Fruit fly (Drosophila melanogaster) whole organism, embryonic: ENCODE measurements around the gene CG7264.
A peak's percentile ranks its signal among the peaks of the same experiment; 100 is the strongest.

Source experiments
- CG10274 ChIP-seq: fragments of 200-800 bp; sonication (Bioruptor generic); optimal IDR thresholded peaks from 3 replicates; lab custom pipeline; 2017; ENCODE audit warnings: missing biosample characterization, mild to moderate bottlenecking, missing genetic modification characterization
- CG12236 ChIP-seq: fragments of 200-800 bp; sonication (Bioruptor generic); optimal IDR thresholded peaks from 2 replicates; lab custom pipeline; 2016; ENCODE audit warnings: missing biosample characterization, missing genetic modification characterization
- CG1233 ChIP-seq: fragments of 200-800 bp; sonication (Bioruptor generic); optimal IDR thresholded peaks from 4 replicates; lab custom pipeline; 2018; ENCODE audit warnings: missing biosample characterization, mild to moderate bottlenecking, missing genetic modification characterization
- CG17186 ChIP-seq: fragments of 200-800 bp; sonication (Bioruptor generic); optimal IDR thresholded peaks from 3 replicates; lab custom pipeline; 2017; ENCODE audit warnings: missing biosample characterization, missing genetic modification reagents, missing genetic modification characterization
- CG30403 ChIP-seq: fragments of 200-800 bp; sonication (Bioruptor generic); optimal IDR thresholded peaks from 3 replicates; lab custom pipeline; 2016; ENCODE audit warnings: missing biosample characterization, missing genetic modification characterization
- CG31224 ChIP-seq: fragments of 200-800 bp; sonication (Bioruptor generic); IDR thresholded peaks from 2 replicates; pipeline ENCODE4 v1.3.6; 2022; ENCODE audit warnings: missing biosample characterization, missing genetic modification characterization
- CG31441 ChIP-seq: fragments of 200-800 bp; sonication (Bioruptor generic); IDR thresholded peaks from 2 replicates; pipeline ENCODE4 v1.3.6; 2022; ENCODE audit warnings: missing biosample characterization, missing genetic modification characterization
- CG32767 ChIP-seq: fragments of 200-800 bp; sonication (Bioruptor generic); IDR thresholded peaks from 2 replicates; pipeline ENCODE4 v1.3.6; 2022; ENCODE audit warnings: missing biosample characterization, missing genetic modification characterization
- CG34422 ChIP-seq: fragments of 200-800 bp; sonication (Bioruptor generic); IDR thresholded peaks from 3 replicates; pipeline ENCODE4 v1.3.6; 2022; ENCODE audit warnings: missing biosample characterization, missing genetic modification characterization
- CG4617 ChIP-seq: fragments of 200-800 bp; sonication (Bioruptor generic); optimal IDR thresholded peaks from 3 replicates; lab custom pipeline; 2016; ENCODE audit warnings: missing biosample characterization, missing genetic modification characterization, borderline replicate concordance
- CG7357 ChIP-seq: fragments of 200-800 bp; sonication (Bioruptor generic); IDR thresholded peaks from 3 replicates; pipeline ENCODE4 v1.3.6; 2022; ENCODE audit warnings: missing biosample characterization, missing genetic modification characterization
- CG7839 ChIP-seq: fragments of 200-800 bp; sonication (Bioruptor generic); optimal IDR thresholded peaks from 3 replicates; lab custom pipeline; 2018; ENCODE audit warnings: missing biosample characterization, mild to moderate bottlenecking, missing genetic modification characterization, moderate library complexity
- CG8290 ChIP-seq, 3 experiments: fragments of 200-800 bp; sonication (Bioruptor generic); optimal IDR thresholded peaks; 2 replicates each; lab custom pipeline; 2016 to 2019; ENCODE audit warnings: missing biosample characterization in 3 of 3, missing genetic modification characterization in 3 of 3, mild to moderate bottlenecking in 2 of 3, moderate library complexity in 1 of 3
- CG9609 ChIP-seq: fragments of 200-800 bp; sonication (Bioruptor generic); optimal IDR thresholded peaks from 3 replicates; lab custom pipeline; 2016; ENCODE audit warnings: missing biosample characterization, missing genetic modification characterization
- Dbx ChIP-seq: fragments of 200-800 bp; sonication (Bioruptor generic); IDR thresholded peaks from 3 replicates; pipeline ENCODE4 v1.3.6; 2022; ENCODE audit warnings: missing biosample characterization, missing genetic modification characterization
- Doc2 ChIP-seq: fragments of 200-800 bp; sonication (Bioruptor generic); IDR thresholded peaks from 2 replicates; pipeline ENCODE4 v1.3.6; 2022; ENCODE audit warnings: missing biosample characterization, missing genetic modification characterization
- Doc3 ChIP-seq: fragments of 200-800 bp; sonication (Bioruptor generic); IDR thresholded peaks from 3 replicates; pipeline ENCODE4 v1.3.6; 2022; ENCODE audit warnings: missing biosample characterization, missing genetic modification characterization; ENCODE audit not compliant: partially characterized antibody
- Dref ChIP-seq: fragments of 200-800 bp; sonication (Bioruptor generic); IDR thresholded peaks from 2 replicates; pipeline ENCODE4 v1.3.6; 2022; ENCODE audit warnings: missing biosample characterization, missing genetic modification characterization
- E2f1 ChIP-seq: fragments of 200-800 bp; sonication (Bioruptor generic); IDR thresholded peaks from 2 replicates; pipeline ENCODE4 v1.3.6; 2022; ENCODE audit warnings: missing biosample characterization, missing genetic modification characterization
- Fer1 ChIP-seq: fragments of 200-800 bp; sonication (Bioruptor generic); optimal IDR thresholded peaks from 2 replicates; lab custom pipeline; 2017; ENCODE audit warnings: missing biosample characterization, mild to moderate bottlenecking, missing genetic modification characterization
- Max ChIP-seq: fragments of 200-800 bp; sonication (Bioruptor generic); optimal IDR thresholded peaks from 2 replicates; lab custom pipeline; 2016; ENCODE audit warnings: missing biosample characterization, mild to moderate bottlenecking, missing genetic modification characterization
- NC2α ChIP-seq: fragments of 200-800 bp; sonication (Bioruptor generic); optimal IDR thresholded peaks from 2 replicates; lab custom pipeline; 2016; ENCODE audit warnings: missing biosample characterization, missing genetic modification characterization
- Optix ChIP-seq: fragments of 200-800 bp; sonication (Bioruptor generic); IDR thresholded peaks from 3 replicates; pipeline ENCODE4 v1.3.6; 2022; ENCODE audit warnings: missing biosample characterization, missing genetic modification characterization
- PHDP ChIP-seq: fragments of 200-800 bp; sonication (Bioruptor generic); optimal IDR thresholded peaks from 3 replicates; lab custom pipeline; 2018; ENCODE audit warnings: missing biosample characterization, mild to moderate bottlenecking, missing genetic modification characterization, moderate library complexity
- Scr ChIP-seq: fragments of 200-800 bp; sonication (Bioruptor generic); IDR thresholded peaks from 2 replicates; pipeline ENCODE4 v1.3.6; 2022; ENCODE audit warnings: missing biosample characterization, missing genetic modification characterization; ENCODE audit not compliant: partially characterized antibody
- Sox100B ChIP-seq: fragments of 200-800 bp; sonication (Bioruptor generic); optimal IDR thresholded peaks from 3 replicates; lab custom pipeline; 2018; ENCODE audit warnings: missing biosample characterization, mild to moderate bottlenecking, missing genetic modification characterization
- Sox102F ChIP-seq: fragments of 200-800 bp; sonication (Bioruptor generic); optimal IDR thresholded peaks from 2 replicates; lab custom pipeline; 2018; ENCODE audit warnings: missing biosample characterization, mild to moderate bottlenecking, missing genetic modification characterization, moderate library complexity
- Xbp1 ChIP-seq: fragments of 200-800 bp; sonication (Bioruptor generic); optimal IDR thresholded peaks from 3 replicates; lab custom pipeline; 2016; ENCODE audit warnings: missing biosample characterization, mild to moderate bottlenecking, missing genetic modification characterization
- amos ChIP-seq: fragments of 200-800 bp; sonication (Bioruptor generic); IDR thresholded peaks from 2 replicates; pipeline ENCODE4 v1.3.6; 2022; ENCODE audit warnings: missing biosample characterization, missing genetic modification characterization; ENCODE audit not compliant: partially characterized antibody
- ase ChIP-seq: fragments of 200-800 bp; sonication (Bioruptor generic); IDR thresholded peaks from 3 replicates; pipeline ENCODE4 v1.3.6; 2022; ENCODE audit warnings: missing biosample characterization, missing genetic modification characterization
- chn ChIP-seq: fragments of 200-800 bp; sonication (Bioruptor generic); optimal IDR thresholded peaks from 2 replicates; lab custom pipeline; 2016; ENCODE audit warnings: missing biosample characterization, missing genetic modification characterization
- crc ChIP-seq: fragments of 200-800 bp; sonication (Bioruptor generic); optimal IDR thresholded peaks from 2 replicates; lab custom pipeline; 2016; ENCODE audit warnings: missing biosample characterization, missing genetic modification characterization
- dimm ChIP-seq: fragments of 200-800 bp; sonication (Bioruptor generic); IDR thresholded peaks from 2 replicates; pipeline ENCODE4 v1.3.6; 2022; ENCODE audit warnings: missing biosample characterization, missing genetic modification characterization
- esg ChIP-seq: fragments of 200-800 bp; sonication (Bioruptor generic); conservative IDR thresholded peaks from 2 replicates; pipeline ENCODE4 v1.3.6; 2022; ENCODE audit warnings: missing biosample characterization, missing genetic modification characterization
- eve ChIP-seq, 2 experiments: fragments of >200 bp; optimal IDR thresholded peaks; 2 replicates each; lab custom pipeline; 2017; ENCODE audit warnings: missing biosample characterization in 2 of 2, missing genetic modification characterization in 2 of 2
- gem ChIP-seq: fragments of 200-800 bp; sonication (Bioruptor generic); optimal IDR thresholded peaks from 2 replicates; lab custom pipeline; 2019; ENCODE audit warnings: missing biosample characterization, mild to moderate bottlenecking, missing genetic modification characterization, moderate library complexity
- gro ChIP-seq: fragments of 200-800 bp; sonication (Bioruptor generic); optimal IDR thresholded peaks from 2 replicates; lab custom pipeline; 2016; ENCODE audit warnings: missing biosample characterization, missing genetic modification characterization
- gsb-n ChIP-seq: fragments of 200-800 bp; sonication (Bioruptor generic); optimal IDR thresholded peaks from 3 replicates; lab custom pipeline; 2018; ENCODE audit warnings: missing biosample characterization, mild to moderate bottlenecking, missing genetic modification characterization
- kay ChIP-seq: fragments of 200-800 bp; sonication (Bioruptor generic); optimal IDR thresholded peaks from 2 replicates; lab custom pipeline; 2016; ENCODE audit warnings: missing biosample characterization, missing genetic modification characterization
- ken ChIP-seq: fragments of 200-800 bp; sonication (Bioruptor generic); IDR thresholded peaks from 3 replicates; pipeline ENCODE4 v1.3.6; 2022; ENCODE audit warnings: missing biosample characterization, missing genetic modification characterization
- kni ChIP-seq: fragments of 200-800 bp; sonication (Bioruptor generic); optimal IDR thresholded peaks from 3 replicates; lab custom pipeline; 2017; ENCODE audit warnings: mild to moderate bottlenecking, missing biosample characterization, missing genetic modification reagents, missing genetic modification characterization
- lola ChIP-seq, 3 experiments: fragments of >200 bp in 2 of 3; fragments of 200-800 bp in 1 of 3; sonication (Bioruptor generic) in 1 of 3; optimal IDR thresholded peaks; 2 replicates each; lab custom pipeline; 2017 to 2019; ENCODE audit warnings: missing biosample characterization in 3 of 3, missing genetic modification characterization in 3 of 3, mild to moderate bottlenecking in 1 of 3, moderate library complexity in 1 of 3
- lov ChIP-seq, 2 experiments: fragments of 200-800 bp in 1 of 2; fragments of >200 bp in 1 of 2; sonication (Bioruptor generic) in 1 of 2; IDR thresholded peaks in 1 of 2; optimal IDR thresholded peaks in 1 of 2; 2 replicates in 1 of 2; 3 replicates in 1 of 2; pipeline versions ENCODE4 v1.3.6 to Lab custom; 2017 to 2022; ENCODE audit warnings: missing biosample characterization in 1 of 2, missing genetic modification characterization in 1 of 2
- org-1 ChIP-seq: fragments of 200-800 bp; sonication (Bioruptor generic); optimal IDR thresholded peaks from 2 replicates; lab custom pipeline; 2017; ENCODE audit warnings: missing biosample characterization, missing genetic modification characterization
- phol ChIP-seq: fragments of 200-800 bp; sonication (Bioruptor generic); optimal IDR thresholded peaks from 3 replicates; lab custom pipeline; 2018; ENCODE audit warnings: missing biosample characterization, mild to moderate bottlenecking, missing genetic modification characterization, moderate library complexity
- run ChIP-seq: fragments of 200-800 bp; sonication (Bioruptor generic); optimal IDR thresholded peaks from 3 replicates; lab custom pipeline; 2018; ENCODE audit warnings: missing biosample characterization, mild to moderate bottlenecking, missing genetic modification characterization
- sens ChIP-seq: fragments of 200-800 bp; sonication (Bioruptor generic); peaks from one replicate; lab custom pipeline; 2016; ENCODE audit warnings: missing biosample characterization, missing genetic modification characterization
- vvl ChIP-seq: fragments of 200-800 bp; sonication (Bioruptor generic); IDR thresholded peaks from 2 replicates; pipeline ENCODE4 v1.3.6; 2022; ENCODE audit warnings: missing biosample characterization, missing genetic modification characterization
- wor ChIP-seq: fragments of 200-800 bp; sonication (Bioruptor generic); IDR thresholded peaks from 2 replicates; pipeline ENCODE4 v1.3.6; 2022; ENCODE audit warnings: missing biosample characterization, missing genetic modification characterization
- zfh1 ChIP-seq: fragments of 200-800 bp; sonication (Bioruptor generic); IDR thresholded peaks from 3 replicates; pipeline ENCODE4 v1.3.6; 2022; ENCODE audit warnings: missing biosample characterization, missing genetic modification characterization

CG7264 gene

dm6 chr3L:11862266-11862665 lies 33.4 kb downstream of the CG7264 start (continued):
- TF ChIP-seq Sox100B (GFP tag; lab: Kevin White, UChicago) (no peak), Scr (GFP tag; lab: Robert Waterston, UW) (no peak), zfh1 (GFP tag; lab: Robert Waterston, UW) (no peak), Doc2 (GFP tag; lab: Robert Waterston, UW) (0 out of 2 replicates have a peak, but pooled peaks have one; percentile 26), eve (GFP tag; optimal IDR thresholded peaks at IDR 0.05; lab: Kevin White, UChicago) (no peak), CG4617 (GFP tag; lab: Kevin White, UChicago) (no peak), CG12236 (GFP tag; lab: Kevin White, UChicago) (no peak), org-1 (no peak), sens (peak; percentile 56), CG17186 (GFP tag; lab: Kevin White, UChicago) (no peak), amos (no peak), Dbx (no peak), CG1233 (GFP tag; lab: Kevin White, UChicago) (no peak)

DNA sequence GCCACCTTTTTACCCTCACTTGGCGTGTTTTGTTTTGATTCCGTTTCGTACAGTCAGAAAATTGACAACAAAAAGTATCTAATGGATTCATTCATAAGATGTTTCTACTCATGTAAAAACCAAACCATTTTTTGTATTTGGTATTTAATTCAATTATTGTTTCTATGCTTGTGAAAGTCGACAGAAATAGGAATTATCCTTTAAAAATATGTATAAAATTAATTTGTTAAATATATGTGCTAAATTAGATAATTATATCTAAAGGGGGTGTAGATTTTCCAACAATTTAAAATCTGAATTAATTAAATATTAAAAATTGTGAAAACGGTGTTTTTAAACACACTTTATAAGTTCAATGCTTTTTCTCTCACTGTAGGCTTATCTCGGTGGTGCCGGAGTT lies 34.8 kb downstream of the CG7264 start:
- TF ChIP-seq PHDP (tag; lab: Kevin White, UChicago) (peak; percentile 11), ken (GFP tag; lab: Robert Waterston, UW) (no peak), crc (GFP tag; lab: Kevin White, UChicago) (no peak), chn (GFP tag; lab: Kevin White, UChicago) (no peak), gro (GFP tag; lab: Kevin White, UChicago) (no peak), esg (GFP tag; lab: Robert Waterston, UW) (no peak), wor (GFP tag; lab: Robert Waterston, UW) (no peak), CG7839 (peak; percentile 44), kni (GFP tag; lab: Kevin White, UChicago) (no peak), Fer1 (GFP tag; lab: Kevin White, UChicago) (peak; percentile 61), CG9609 (GFP tag; lab: Kevin White, UChicago) (no peak), CG30403 (GFP tag; lab: Kevin White, UChicago) (peak; percentile 25), run (tag; lab: Kevin White, UChicago) (no peak), CG8290 (GFP tag; optimal IDR thresholded peaks at IDR 0.05; lab: Kevin White, UChicago) (no peak), CG8290 (tag; optimal IDR thresholded peaks at IDR 0.05; lab: Kevin White, UChicago) (no peak), CG10274 (GFP tag; lab: Kevin White, UChicago) (no peak), NC2α (GFP tag; lab: Kevin White, UChicago) (no peak), gem (peak; percentile 57), dimm (GFP tag; lab: Robert Waterston, UW) (no peak), eve (GFP tag; optimal IDR thresholded peaks at IDR 0.05; lab: Kevin White, UChicago) (no peak), CG7357 (GFP tag; lab: Robert Waterston, UW) (no peak), Xbp1 (no peak), gsb-n (tag; lab: Kevin White, UChicago) (no peak), CG31441 (peak; percentile 37; the same call in 1 of the 2 replicates), lola (GFP tag; optimal IDR thresholded peaks at IDR 0.05; lab: Kevin White, UChicago) (no peak), CG32767 (no peak), Optix (no peak), E2f1 (GFP tag; lab: Robert Waterston, UW) (no peak), vvl (no peak), phol (tag; lab: Kevin White, UChicago) (peak; percentile 23), Dref (no peak), CG34422 (GFP tag; lab: Robert Waterston, UW) (no peak), lov (optimal IDR thresholded peaks at IDR 0.05; lab: Kevin White, UChicago) (no peak), lov (GFP tag; IDR thresholded peaks at IDR 0.05; lab: Robert Waterston, UW) (no peak), Doc3 (GFP tag; lab: Robert Waterston, UW) (no peak), Sox102F (GFP tag; lab: Kevin White, UChicago) (peak; percentile 3), CG31224 (GFP tag; lab: Robert Waterston, UW) (no peak), kay (no peak), ase (GFP tag; lab: Robert Waterston, UW) (no peak), Max (GFP tag; lab: Kevin White, UChicago) (no peak)
